Worm (Caenorhabditis elegans) whole organism, L3 larva: ENCODE measurements around the gene srh-178.
A peak's percentile ranks its signal among the peaks of the same experiment; 100 is the strongest.

Source experiments
- R02D3.7 ChIP-seq: fragments of 150-350 bp; optimal IDR thresholded peaks from 2 replicates; lab custom pipeline; 2014; ENCODE audit warnings: missing biosample characterization, missing genetic modification characterization
- jun-1 ChIP-seq: fragments of 150-350 bp; optimal IDR thresholded peaks from 2 replicates; lab custom pipeline; 2014; ENCODE audit warnings: missing biosample characterization, missing genetic modification reagents, missing genetic modification characterization
- nhr-11 ChIP-seq: fragments of 150-350 bp; optimal IDR thresholded peaks from 2 replicates; lab custom pipeline; 2014; ENCODE audit warnings: missing biosample characterization, missing genetic modification characterization
- pqm-1 ChIP-seq: fragments of 150-350 bp; optimal IDR thresholded peaks from 2 replicates; lab custom pipeline; 2017; ENCODE audit warnings: missing biosample characterization, missing genetic modification characterization, inconsistent platforms
- skn-1 ChIP-seq: fragments of 150-350 bp; optimal IDR thresholded peaks from 2 replicates; lab custom pipeline; 2014; ENCODE audit warnings: missing biosample characterization, missing genetic modification characterization
- tbx-2 ChIP-seq: sonication (generic microtip); optimal IDR thresholded peaks from 2 replicates; lab custom pipeline; 2016; ENCODE audit warnings: mild to moderate bottlenecking, missing genetic modification characterization, missing compliant biosample characterization
- unc-62 ChIP-seq: fragments of 150-350 bp; sonication (generic microtip); optimal IDR thresholded peaks from 4 replicates; lab custom pipeline; 2014; ENCODE audit warnings: missing biosample characterization, missing genetic modification reagents, missing genetic modification characterization
- ztf-11 ChIP-seq: fragments of 150-350 bp; optimal IDR thresholded peaks from 2 replicates; lab custom pipeline; 2014; ENCODE audit warnings: missing biosample characterization, missing genetic modification characterization

DNA sequence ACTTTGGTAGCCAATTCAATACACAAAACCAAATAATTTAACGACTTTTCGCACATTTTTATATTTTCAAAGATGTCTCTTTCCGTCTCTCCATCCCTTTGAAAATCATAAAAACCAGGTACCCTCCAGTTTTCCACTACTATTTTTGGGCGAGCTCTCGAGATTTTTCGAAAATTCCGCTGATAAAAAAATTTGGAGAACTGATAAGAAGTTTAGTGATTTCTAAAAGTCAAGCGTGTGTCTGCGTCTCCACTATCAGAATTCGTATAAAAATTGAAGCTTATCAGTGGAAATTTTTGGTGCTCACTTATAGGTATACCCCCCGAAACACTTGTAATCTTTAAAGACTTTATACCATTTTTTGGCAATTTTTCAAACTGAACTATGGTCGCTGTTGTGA, 36.4 kb upstream of the srh-178 start, which contains the start of gene hmit-1.1:
- TF ChIP-seq nhr-11 (tag; lab: Kevin White, UChicago) (no peak), skn-1 (no peak), jun-1 (tag; lab: Kevin White, UChicago) (peak; percentile 26), tbx-2 (tag; lab: Kevin White, UChicago) (no peak), ztf-11 (tag; lab: Kevin White, UChicago) (no peak), pqm-1 (peak; percentile 94), R02D3.7 (tag; lab: Kevin White, UChicago) (no peak), unc-62 (GFP tag; lab: Kevin White, UChicago) (no peak)
